Fruit fly (Drosophila melanogaster) whole organism, wandering third instar larva: Measurements from ENCODE around the gene Rga.

ENCODE experiments used
- Abd-B ChIP-seq: fragments of >200 bp; optimal IDR thresholded peaks from 2 replicates; lab custom pipeline; 2017; ENCODE audit warnings: missing biosample characterization, missing genetic modification characterization
- CG32264 ChIP-seq: fragments of 200-800 bp; sonication (Bioruptor generic); optimal IDR thresholded peaks from 2 replicates; lab custom pipeline; 2016; ENCODE audit warnings: missing biosample characterization, missing genetic modification characterization
- CG9705 ChIP-seq: fragments of 200-800 bp; sonication (Bioruptor generic); optimal IDR thresholded peaks from 2 replicates; lab custom pipeline; 2018; ENCODE audit warnings: missing biosample characterization, mild to moderate bottlenecking, missing genetic modification characterization
- CrebA ChIP-seq: fragments of 200-800 bp; sonication (Bioruptor generic); optimal IDR thresholded peaks from 2 replicates; lab custom pipeline; 2016; ENCODE audit warnings: missing biosample characterization, mild to moderate bottlenecking, missing genetic modification characterization, borderline replicate concordance
- Dfd ChIP-seq: fragments of >200 bp; optimal IDR thresholded peaks from 2 replicates; lab custom pipeline; 2017; ENCODE audit warnings: missing biosample characterization, missing genetic modification characterization
- GATAd ChIP-seq: sonication (Bioruptor generic); optimal IDR thresholded peaks from 2 replicates; lab custom pipeline; 2016; ENCODE audit warnings: missing biosample characterization, missing genetic modification characterization
- HLH106 ChIP-seq: fragments of 200-800 bp; optimal IDR thresholded peaks from 3 replicates; lab custom pipeline; 2019; ENCODE audit warnings: missing biosample characterization, mild to moderate bottlenecking, missing genetic modification characterization, moderate library complexity
- Hnf4 ChIP-seq: fragments of 200-800 bp; sonication (Bioruptor generic); optimal IDR thresholded peaks from 2 replicates; lab custom pipeline; 2016; ENCODE audit warnings: missing biosample characterization, mild to moderate bottlenecking, missing genetic modification characterization
- Hr83 ChIP-seq: fragments of 200-300 bp; sonication (Bioruptor generic); optimal IDR thresholded peaks from 2 replicates; lab custom pipeline; 2016; ENCODE audit warnings: missing biosample characterization, mild to moderate bottlenecking, missing genetic modification characterization, moderate library complexity; ENCODE audit not compliant: poor library complexity, severe bottlenecking
- Jra ChIP-seq: sonication (Bioruptor generic); optimal IDR thresholded peaks from 2 replicates; lab custom pipeline; 2016; ENCODE audit warnings: missing biosample characterization, missing genetic modification characterization
- Myc ChIP-seq: fragments of >200 bp; optimal IDR thresholded peaks from 2 replicates; lab custom pipeline; 2017
- N ChIP-seq: fragments of >200 bp; optimal IDR thresholded peaks from 2 replicates; lab custom pipeline; 2018; ENCODE audit warnings: missing biosample characterization, missing external identifiers, missing genetic modification characterization
- OdsH ChIP-seq: fragments of 200-800 bp; sonication (Bioruptor generic); optimal IDR thresholded peaks from 2 replicates; lab custom pipeline; 2016; ENCODE audit warnings: missing biosample characterization, mild to moderate bottlenecking, missing genetic modification characterization
- Rel ChIP-seq, 2 experiments: fragments of 200-800 bp; sonication (Bioruptor generic) in 1 of 2; optimal IDR thresholded peaks; 2 replicates in 1 of 2; 3 replicates in 1 of 2; lab custom pipeline; 2016 to 2019; ENCODE audit warnings: mild to moderate bottlenecking in 2 of 2, missing biosample characterization in 2 of 2, missing genetic modification characterization in 2 of 2, moderate library complexity in 1 of 2
- Sp1 ChIP-seq: fragments of 200-800 bp; sonication (Bioruptor generic); optimal IDR thresholded peaks from 3 replicates; lab custom pipeline; 2019; ENCODE audit warnings: missing biosample characterization, mild to moderate bottlenecking, missing genetic modification characterization, moderate library complexity
- br ChIP-seq: fragments of 200-800 bp; sonication (Bioruptor generic); optimal IDR thresholded peaks from 2 replicates; lab custom pipeline; 2016; ENCODE audit warnings: missing biosample characterization, missing genetic modification characterization
- brk ChIP-seq: fragments of 200-800 bp; sonication (Bioruptor generic); optimal IDR thresholded peaks from 2 replicates; lab custom pipeline; 2016; ENCODE audit warnings: missing biosample characterization, mild to moderate bottlenecking, missing genetic modification characterization
- dl ChIP-seq, 2 experiments: fragments of 175-275, 200-275 bp in 1 of 2; fragments of 200-275 bp in 1 of 2; sonication (Bioruptor generic); optimal IDR thresholded peaks; lab custom pipeline; 2018; ENCODE audit warnings: mild to moderate bottlenecking in 2 of 2, missing biosample characterization in 2 of 2, missing genetic modification characterization in 2 of 2, moderate library complexity in 2 of 2; ENCODE audit not compliant: partially characterized antibody in 2 of 2, insufficient read depth in 1 of 2
- dmrt93B ChIP-seq: fragments of 200-800 bp; sonication (Bioruptor generic); optimal IDR thresholded peaks from 2 replicates; lab custom pipeline; 2018; ENCODE audit warnings: missing biosample characterization, mild to moderate bottlenecking, missing genetic modification characterization
- dsf ChIP-seq: sonication (Bioruptor generic); optimal IDR thresholded peaks from 2 replicates; lab custom pipeline; 2016; ENCODE audit warnings: missing biosample characterization, missing genetic modification characterization, borderline replicate concordance
- ey ChIP-seq: fragments of 200-800 bp; sonication (Bioruptor generic); optimal IDR thresholded peaks from 2 replicates; lab custom pipeline; 2016; ENCODE audit warnings: missing biosample characterization, missing genetic modification characterization
- foxo ChIP-seq, 2 experiments: fragments of 200-800 bp; sonication (Bioruptor generic); optimal IDR thresholded peaks; 2 replicates in 1 of 2; 3 replicates in 1 of 2; lab custom pipeline; 2016 to 2017; ENCODE audit warnings: missing biosample characterization in 2 of 2, missing genetic modification characterization in 2 of 2
- fru ChIP-seq: fragments of 200-800 bp; sonication (Bioruptor generic); optimal IDR thresholded peaks from 3 replicates; lab custom pipeline; 2016; ENCODE audit warnings: missing biosample characterization, mild to moderate bottlenecking, missing genetic modification characterization
- h ChIP-seq: fragments of 200-800 bp; sonication (Bioruptor generic); optimal IDR thresholded peaks from 3 replicates; lab custom pipeline; 2016; ENCODE audit warnings: missing biosample characterization, mild to moderate bottlenecking, missing genetic modification characterization
- lola ChIP-seq: fragments of >200 bp; optimal IDR thresholded peaks from 2 replicates; lab custom pipeline; 2017; ENCODE audit warnings: missing biosample characterization, missing genetic modification characterization
- pan ChIP-seq: fragments of >200 bp; optimal IDR thresholded peaks from 2 replicates; lab custom pipeline; 2017
- psq ChIP-seq: fragments of 200-800 bp; sonication (Bioruptor generic); optimal IDR thresholded peaks from 3 replicates; lab custom pipeline; 2017; ENCODE audit warnings: missing biosample characterization, mild to moderate bottlenecking, missing genetic modification characterization, moderate library complexity
- rgr ChIP-seq: fragments of 200-800 bp; sonication (Bioruptor generic); optimal IDR thresholded peaks from 3 replicates; lab custom pipeline; 2016; ENCODE audit warnings: missing biosample characterization, mild to moderate bottlenecking, missing genetic modification characterization
- sage ChIP-seq: fragments of 200-800 bp; sonication (Bioruptor generic); optimal IDR thresholded peaks from 2 replicates; lab custom pipeline; 2016; ENCODE audit warnings: missing biosample characterization, mild to moderate bottlenecking, missing genetic modification characterization
- sv ChIP-seq: fragments of 200-800 bp; sonication (Bioruptor generic); optimal IDR thresholded peaks from 3 replicates; lab custom pipeline; 2016; ENCODE audit warnings: missing biosample characterization, missing genetic modification characterization
- tai ChIP-seq: sonication (Bioruptor generic); optimal IDR thresholded peaks from 2 replicates; lab custom pipeline; 2016; ENCODE audit warnings: missing biosample characterization, missing genetic modification characterization
- woc ChIP-seq: sonication (Bioruptor generic); optimal IDR thresholded peaks from 2 replicates; lab custom pipeline; 2016; ENCODE audit warnings: missing biosample characterization, mild to moderate bottlenecking, missing genetic modification characterization

Gene Rga

dm6 chr3R:5653887-5654286 lies 41.0 kb upstream of the Rga start:
- TF ChIP-seq pan (lab: Kevin White, UChicago): no peak
- no peak for TF ChIP-seq foxo (GFP tag; optimal IDR thresholded peaks at IDR 0.05; lab: Kevin White, UChicago)
- TF ChIP-seq HLH106 (tag; lab: Kevin White, UChicago): no peak
- no peak for TF ChIP-seq Sp1 (GFP tag; lab: Kevin White, UChicago)
- TF ChIP-seq lola (GFP tag; lab: Kevin White, UChicago): no peak
- no peak for TF ChIP-seq dmrt93B
- no peak for TF ChIP-seq tai (GFP tag; lab: Kevin White, UChicago)
- TF ChIP-seq Abd-B: no peak
- TF ChIP-seq CG32264: no peak
- TF ChIP-seq dsf (GFP tag; lab: Kevin White, UChicago): no peak
- TF ChIP-seq br (GFP tag; lab: Kevin White, UChicago): no peak
- no peak for TF ChIP-seq Jra (GFP tag; lab: Kevin White, UChicago)
- TF ChIP-seq rgr (GFP tag; lab: Kevin White, UChicago): no peak
- TF ChIP-seq OdsH: no peak
- no peak for TF ChIP-seq ey (GFP tag; lab: Kevin White, UChicago)
- no peak for TF ChIP-seq CG9705 (GFP tag; lab: Kevin White, UChicago)
- no peak for TF ChIP-seq CrebA
- TF ChIP-seq Hnf4 (GFP tag; lab: Kevin White, UChicago): no peak

dm6 chr3R:5649903-5650302 lies 37.0 kb upstream of the Rga start:
- TF ChIP-seq fru (GFP tag; lab: Kevin White, UChicago) (no peak), Dfd (GFP tag; lab: Kevin White, UChicago) (peak; percentile 66)

dm6 chr3R:5648569-5649476 lies 35.9 kb upstream of the Rga start, which contains the start of the genes MTA1-like and Sec23:
Gene MTA1-like (minus strand): TSS chr3R:5648738.
Gene Sec23 (plus strand): TSS chr3R:5649065.
- TF ChIP-seq GATAd (GFP tag; lab: Kevin White, UChicago): no peak
- TF ChIP-seq lola (GFP tag; lab: Kevin White, UChicago): no peak
- TF ChIP-seq Hr83: peak; percentile 5
- TF ChIP-seq Hnf4 (GFP tag; lab: Kevin White, UChicago): peak; percentile 76
- TF ChIP-seq dl (GFP tag; optimal IDR thresholded peaks at IDR 0.05; lab: Kevin White, UChicago; ENCODE audit: insufficient read depth in 1 of 2, partially characterized antibody in 2 of 2): no peak
- TF ChIP-seq sv (GFP tag; lab: Kevin White, UChicago): peak; percentile 33
- TF ChIP-seq brk: peak; percentile 39
- TF ChIP-seq dsf (GFP tag; lab: Kevin White, UChicago): peak; percentile 48
- peak; percentile 52 for TF ChIP-seq ey (GFP tag; lab: Kevin White, UChicago)
- TF ChIP-seq dmrt93B: peak; percentile 54
- peak in 1 of 2 experiments; percentile 74 for TF ChIP-seq foxo (GFP tag; optimal IDR thresholded peaks at IDR 0.05; lab: Kevin White, UChicago)
- no peak for TF ChIP-seq Abd-B
- peak; percentile 54 for TF ChIP-seq Sp1 (GFP tag; lab: Kevin White, UChicago)
- TF ChIP-seq Jra (GFP tag; lab: Kevin White, UChicago): peak; percentile 19
- peak; percentile 35 for TF ChIP-seq sage (GFP tag; lab: Kevin White, UChicago)
- TF ChIP-seq CrebA: no peak
- TF ChIP-seq Myc: peak; percentile 0
- TF ChIP-seq OdsH: peak; percentile 24
- TF ChIP-seq HLH106 (tag; lab: Kevin White, UChicago): peak; percentile 72
- TF ChIP-seq rgr (GFP tag; lab: Kevin White, UChicago): peak; percentile 70
- TF ChIP-seq fru (GFP tag; lab: Kevin White, UChicago): peak; percentile 36
- peak; percentile 48 for TF ChIP-seq h (GFP tag; lab: Kevin White, UChicago)
- peak; percentile 71 for TF ChIP-seq Rel (GFP tag; optimal IDR thresholded peaks at IDR 0.05; lab: Kevin White, UChicago)
- peak; percentile 9 for TF ChIP-seq Rel (tag; optimal IDR thresholded peaks at IDR 0.05; lab: Kevin White, UChicago)
- peak; percentile 63 for TF ChIP-seq psq
- TF ChIP-seq N (GFP tag; lab: Kevin White, UChicago): no peak
- TF ChIP-seq woc (GFP tag; lab: Kevin White, UChicago): peak; percentile 66
- TF ChIP-seq br (GFP tag; lab: Kevin White, UChicago): peak; percentile 26
- peak; percentile 33 for TF ChIP-seq CG9705 (GFP tag; lab: Kevin White, UChicago)
- TF ChIP-seq, all 38 proteins: peak for 22
